Worm (Caenorhabditis elegans) whole organism, mixed stage, embryonic: ENCODE results near the gene irld-40.

ENCODE experiments used
- M03D4.4 ChIP-seq: sonication (generic microtip); optimal IDR thresholded peaks from 2 replicates; lab custom pipeline; 2017; ENCODE audit warnings: mild to moderate bottlenecking, missing genetic modification characterization, missing compliant biosample characterization
- bed-3 ChIP-seq: fragments of 200-800 bp; sonication (Bioruptor generic); optimal IDR thresholded peaks from 3 replicates; lab custom pipeline; 2018; ENCODE audit warnings: mild to moderate bottlenecking, missing genetic modification characterization, moderate library complexity, missing compliant biosample characterization
- blmp-1 ChIP-seq: fragments of 150-350 bp; optimal IDR thresholded peaks from 2 replicates; lab custom pipeline; 2014; ENCODE audit warnings: missing biosample characterization, missing genetic modification characterization
- ceh-39 ChIP-seq: fragments of 150-350 bp; optimal IDR thresholded peaks from 2 replicates; lab custom pipeline; 2014; ENCODE audit warnings: missing biosample characterization, missing genetic modification characterization
- ceh-43 ChIP-seq: fragments of 200-800 bp; sonication (Bioruptor generic); optimal IDR thresholded peaks from 2 replicates; lab custom pipeline; 2018; ENCODE audit warnings: mild to moderate bottlenecking, missing genetic modification characterization, moderate library complexity, missing compliant biosample characterization
- ceh-83 ChIP-seq: fragments of 200-800 bp; sonication (Bioruptor generic); optimal IDR thresholded peaks from 2 replicates; lab custom pipeline; 2018; ENCODE audit warnings: mild to moderate bottlenecking, missing genetic modification characterization, missing compliant biosample characterization
- ces-1 ChIP-seq: fragments of 150-350 bp; optimal IDR thresholded peaks from 2 replicates; lab custom pipeline; 2014; ENCODE audit warnings: missing biosample characterization, missing genetic modification reagents, missing genetic modification characterization
- cnd-1 ChIP-seq: fragments of 200-800 bp; sonication (Bioruptor generic); optimal IDR thresholded peaks from 2 replicates; lab custom pipeline; 2018; ENCODE audit warnings: mild to moderate bottlenecking, missing genetic modification characterization, missing compliant biosample characterization
- drap-1 ChIP-seq: fragments of 200-800 bp; sonication (Bioruptor generic); optimal IDR thresholded peaks from 3 replicates; lab custom pipeline; 2018; ENCODE audit warnings: mild to moderate bottlenecking, missing genetic modification characterization, missing compliant biosample characterization
- elt-1 ChIP-seq: sonication (generic microtip); optimal IDR thresholded peaks from 2 replicates; lab custom pipeline; 2017; ENCODE audit warnings: missing genetic modification characterization, mild to moderate bottlenecking, missing compliant biosample characterization, antibody characterized with exemption, moderate library complexity, borderline replicate concordance; ENCODE audit not compliant: insufficient read depth
- elt-3 ChIP-seq: fragments of 150-350 bp; optimal IDR thresholded peaks from 2 replicates; lab custom pipeline; 2014; ENCODE audit warnings: missing biosample characterization, missing genetic modification characterization
- flh-1 ChIP-seq: fragments of 200-800 bp; sonication (Bioruptor generic); optimal IDR thresholded peaks from 2 replicates; lab custom pipeline; 2018; ENCODE audit warnings: mild to moderate bottlenecking, missing genetic modification characterization, moderate library complexity, missing compliant biosample characterization
- ham-2 ChIP-seq: fragments of 200-800 bp; sonication (Bioruptor generic); optimal IDR thresholded peaks from 2 replicates; lab custom pipeline; 2018; ENCODE audit warnings: mild to moderate bottlenecking, missing genetic modification characterization, missing compliant biosample characterization
- hlh-1 ChIP-seq: fragments of 150-350 bp; optimal IDR thresholded peaks from 2 replicates; lab custom pipeline; 2014; ENCODE audit warnings: missing biosample characterization, missing genetic modification reagents, missing genetic modification characterization
- lin-13 ChIP-seq: fragments of 150-350 bp; optimal IDR thresholded peaks from 2 replicates; lab custom pipeline; 2014; ENCODE audit warnings: missing biosample characterization, missing genetic modification characterization
- lin-32 ChIP-seq: fragments of 200-800 bp; sonication (Bioruptor generic); optimal IDR thresholded peaks from 2 replicates; lab custom pipeline; 2018; ENCODE audit warnings: mild to moderate bottlenecking, missing genetic modification characterization, missing compliant biosample characterization
- lsy-2 ChIP-seq: fragments of 150-350 bp; optimal IDR thresholded peaks from 2 replicates; lab custom pipeline; 2014; ENCODE audit warnings: missing biosample characterization, missing genetic modification characterization
- mab-5 ChIP-seq: fragments of 150-350 bp; optimal IDR thresholded peaks from 2 replicates; lab custom pipeline; 2014; ENCODE audit warnings: missing biosample characterization, missing genetic modification characterization
- mep-1 ChIP-seq: fragments of 150-350 bp; optimal IDR thresholded peaks from 2 replicates; lab custom pipeline; 2017; ENCODE audit warnings: missing biosample characterization, missing genetic modification reagents, missing genetic modification characterization, inconsistent platforms
- mls-2 ChIP-seq: sonication (generic microtip); optimal IDR thresholded peaks from 2 replicates; lab custom pipeline; 2016; ENCODE audit warnings: mild to moderate bottlenecking, missing genetic modification characterization, moderate library complexity, missing compliant biosample characterization
- nhr-12 ChIP-seq: fragments of 150-350 bp; optimal IDR thresholded peaks from 2 replicates; lab custom pipeline; 2014; ENCODE audit warnings: missing biosample characterization, missing genetic modification characterization
- nhr-2 ChIP-seq: fragments of 150-350 bp; optimal IDR thresholded peaks from 2 replicates; lab custom pipeline; 2014; ENCODE audit warnings: missing biosample characterization, missing genetic modification characterization
- nhr-237 ChIP-seq: fragments of 150-350 bp; optimal IDR thresholded peaks from 2 replicates; lab custom pipeline; 2014; ENCODE audit warnings: missing biosample characterization, missing genetic modification characterization
- nhr-28 ChIP-seq: fragments of 150-350 bp; optimal IDR thresholded peaks from 2 replicates; lab custom pipeline; 2014; ENCODE audit warnings: missing biosample characterization, missing genetic modification characterization
- nhr-76 ChIP-seq: sonication (generic microtip); optimal IDR thresholded peaks from 2 replicates; lab custom pipeline; 2017; ENCODE audit warnings: missing biosample characterization, missing genetic modification characterization
- pha-4 ChIP-seq: fragments of 150-350 bp; optimal IDR thresholded peaks from 2 replicates; lab custom pipeline; 2018; ENCODE audit warnings: missing biosample characterization, missing genetic modification reagents, missing genetic modification characterization
- sem-2 ChIP-seq: fragments of 200-800 bp; sonication (Bioruptor generic); optimal IDR thresholded peaks from 2 replicates; lab custom pipeline; 2018; ENCODE audit warnings: mild to moderate bottlenecking, missing genetic modification characterization, missing compliant biosample characterization
- snpc-4 ChIP-seq: fragments of 150-350 bp; optimal IDR thresholded peaks from 2 replicates; lab custom pipeline; 2014; ENCODE audit warnings: missing biosample characterization, missing genetic modification characterization
- sptf-1 ChIP-seq: sonication (generic microtip); optimal IDR thresholded peaks from 2 replicates; lab custom pipeline; 2017; ENCODE audit warnings: mild to moderate bottlenecking, missing genetic modification characterization, moderate library complexity, missing compliant biosample characterization
- tbx-8 ChIP-seq: fragments of 200-800 bp; sonication (Bioruptor generic); optimal IDR thresholded peaks from 2 replicates; lab custom pipeline; 2018; ENCODE audit warnings: mild to moderate bottlenecking, missing genetic modification characterization, moderate library complexity, missing compliant biosample characterization
- unc-120 ChIP-seq: sonication (generic microtip); optimal IDR thresholded peaks from 2 replicates; lab custom pipeline; 2017; ENCODE audit warnings: missing genetic modification characterization, missing compliant biosample characterization; ENCODE audit not compliant: poor library complexity, severe bottlenecking
- unc-39 ChIP-seq: fragments of 150-350 bp; optimal IDR thresholded peaks from 2 replicates; lab custom pipeline; 2014; ENCODE audit warnings: missing biosample characterization, missing genetic modification characterization
- unc-62 ChIP-seq: fragments of 150-350 bp; optimal IDR thresholded peaks from 2 replicates; lab custom pipeline; 2014; ENCODE audit warnings: missing biosample characterization, missing genetic modification reagents, missing genetic modification characterization
- zip-8 ChIP-seq: fragments of 150-350 bp; optimal IDR thresholded peaks from 2 replicates; lab custom pipeline; 2014; ENCODE audit warnings: missing biosample characterization, missing genetic modification characterization
- ztf-11 ChIP-seq: fragments of 150-350 bp; optimal IDR thresholded peaks from 2 replicates; lab custom pipeline; 2014; ENCODE audit warnings: missing biosample characterization, missing genetic modification characterization

Gene irld-40

DNA sequence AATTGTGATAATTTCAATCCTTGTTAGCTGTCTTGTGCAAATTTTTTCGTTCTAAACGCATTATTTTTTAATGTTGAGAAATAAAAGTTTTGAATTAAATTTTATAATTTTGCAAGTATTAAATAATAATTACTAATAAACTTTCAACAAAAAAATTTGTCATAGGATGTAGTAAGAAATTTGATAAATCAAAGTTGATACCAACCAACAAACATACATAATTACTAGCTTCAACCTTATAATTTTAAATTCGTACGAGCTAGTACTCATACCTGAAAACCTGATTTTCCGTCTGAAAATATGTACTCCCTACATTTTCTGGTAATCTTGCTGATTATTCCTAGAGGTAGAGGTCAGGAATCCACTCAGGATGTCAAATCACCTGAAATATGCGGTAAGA, 11.3 kb upstream of the irld-40 start, which contains the start of gene irld-44:
irld-44 (plus strand) TSS at position 301 of the 400 bp plus-strand sequence.
- no peak for TF ChIP-seq cnd-1
- TF ChIP-seq hlh-1 (tag; lab: Kevin White, UChicago) = no peak
- TF ChIP-seq ceh-43 (GFP tag; lab: Kevin White, UChicago) = no peak
- no peak for TF ChIP-seq nhr-2 (tag; lab: Kevin White, UChicago)
- no peak for TF ChIP-seq pha-4 (tag; lab: Kevin White, UChicago)
- TF ChIP-seq lin-32 (GFP tag; lab: Kevin White, UChicago) = no peak
- no peak for TF ChIP-seq snpc-4 (tag; lab: Kevin White, UChicago)
- no peak for TF ChIP-seq lsy-2 (tag; lab: Kevin White, UChicago)
- TF ChIP-seq sptf-1 = no peak
- no peak for TF ChIP-seq ces-1 (GFP tag; lab: Kevin White, UChicago)
- no peak for TF ChIP-seq unc-62 (GFP tag; lab: Kevin White, UChicago)
- TF ChIP-seq ceh-39 (tag; lab: Kevin White, UChicago) = no peak
- no peak for TF ChIP-seq blmp-1 (tag; lab: Kevin White, UChicago)
- TF ChIP-seq nhr-12 = no peak
- no peak for TF ChIP-seq nhr-76
- no peak for TF ChIP-seq zip-8 (tag; lab: Kevin White, UChicago)

DNA sequence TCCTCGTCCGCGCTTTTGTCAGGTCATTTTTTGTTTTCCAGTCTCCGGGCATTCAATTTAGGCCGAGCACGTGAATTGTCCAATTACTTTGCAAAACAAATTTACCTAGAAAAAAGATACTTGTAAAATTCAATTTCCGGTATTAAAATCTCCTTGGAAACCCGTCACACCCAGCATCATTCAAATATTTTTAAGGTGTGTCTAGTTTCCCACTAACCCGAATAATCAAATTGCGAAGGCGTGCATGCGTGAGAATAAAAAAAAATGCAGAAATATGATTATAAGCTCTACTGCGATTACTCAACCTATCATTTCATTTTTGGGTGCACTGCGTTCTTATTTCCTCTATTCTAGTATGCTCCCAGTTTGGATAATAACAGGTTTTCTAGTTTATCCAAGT, 7.5 kb upstream of the irld-40 start, which contains the start of gene irld-11:
irld-11 (plus strand) TSS at position 301 of the 400 bp plus-strand sequence.
- TF ChIP-seq unc-62 (GFP tag; lab: Kevin White, UChicago) = no peak
- TF ChIP-seq ces-1 (GFP tag; lab: Kevin White, UChicago) = no peak
- no peak for TF ChIP-seq unc-120
- no peak for TF ChIP-seq drap-1 (GFP tag; lab: Kevin White, UChicago)
- no peak for TF ChIP-seq mab-5 (tag; lab: Kevin White, UChicago)
- TF ChIP-seq nhr-76 = no peak
- no peak for TF ChIP-seq flh-1 (GFP tag; lab: Kevin White, UChicago)
- TF ChIP-seq ceh-83 = no peak
- no peak for TF ChIP-seq sptf-1

DNA sequence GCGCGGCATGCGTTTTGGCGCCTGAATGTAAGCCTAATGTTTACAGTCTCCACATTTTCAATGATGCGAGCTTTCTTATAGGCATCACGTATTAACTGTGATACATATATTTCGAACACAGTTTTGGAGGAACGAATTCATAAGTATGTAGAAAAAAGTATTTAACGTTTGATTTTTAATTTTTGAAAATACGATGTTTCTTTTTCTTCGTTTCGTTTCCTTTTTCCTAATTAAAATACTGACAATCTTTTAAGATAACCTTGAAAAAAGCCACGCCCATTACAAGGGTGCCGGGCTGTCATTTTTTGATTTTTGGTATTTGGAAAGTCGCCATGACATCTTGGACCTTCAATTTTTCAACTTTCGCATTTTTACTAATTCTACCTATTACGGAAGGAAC, 2.6 kb downstream of the irld-40 start, which contains the start of gene K04F1.9:
K04F1.9 (plus strand) TSS at position 301 of the 400 bp plus-strand sequence.
- TF ChIP-seq ceh-39 (tag; lab: Kevin White, UChicago) (no peak), cnd-1 (no peak), lin-13 (tag; lab: Kevin White, UChicago) (no peak), sptf-1 (no peak), nhr-237 (tag; lab: Kevin White, UChicago) (no peak), elt-1 (tag; lab: Kevin White, UChicago) (no peak), unc-39 (no peak), mab-5 (tag; lab: Kevin White, UChicago) (no peak), ceh-83 (no peak), hlh-1 (tag; lab: Kevin White, UChicago) (no peak), M03D4.4 (tag; lab: Kevin White, UChicago) (no peak), tbx-8 (GFP tag; lab: Kevin White, UChicago) (no peak), nhr-2 (tag; lab: Kevin White, UChicago) (no peak), nhr-12 (no peak), flh-1 (GFP tag; lab: Kevin White, UChicago) (no peak), nhr-76 (no peak), ces-1 (GFP tag; lab: Kevin White, UChicago) (no peak), zip-8 (tag; lab: Kevin White, UChicago) (no peak), nhr-28 (tag; lab: Kevin White, UChicago) (no peak), mls-2 (tag; lab: Kevin White, UChicago) (no peak)

DNA sequence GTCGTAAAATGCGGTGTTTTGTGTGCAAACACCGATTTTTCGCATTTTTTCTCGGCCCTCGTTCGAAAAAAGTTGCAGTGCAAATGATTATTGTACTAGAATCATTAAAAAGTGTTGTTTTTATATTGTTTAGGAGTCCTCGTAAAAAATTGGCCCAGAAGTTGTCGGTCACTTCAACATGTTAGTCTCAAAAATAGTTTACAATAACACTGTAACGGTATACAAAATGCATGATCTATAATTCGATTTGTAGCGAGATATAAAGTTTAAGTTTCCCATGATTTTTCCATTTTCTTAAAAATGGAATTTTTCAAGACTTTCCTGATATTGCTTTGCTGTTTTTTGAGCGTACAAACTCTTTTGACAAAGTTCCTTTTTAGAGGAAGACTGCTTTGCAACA, 4.5 kb downstream of the irld-40 start, which contains the start of gene K04F1.8:
K04F1.8 (plus strand) TSS at position 301 of the 400 bp plus-strand sequence.
- TF ChIP-seq cnd-1 (no peak), zip-8 (tag; lab: Kevin White, UChicago) (no peak), ceh-43 (GFP tag; lab: Kevin White, UChicago) (no peak), lsy-2 (tag; lab: Kevin White, UChicago) (no peak), mep-1 (tag; lab: Kevin White, UChicago) (no peak), M03D4.4 (tag; lab: Kevin White, UChicago) (no peak), bed-3 (no peak), elt-1 (tag; lab: Kevin White, UChicago) (no peak)

DNA sequence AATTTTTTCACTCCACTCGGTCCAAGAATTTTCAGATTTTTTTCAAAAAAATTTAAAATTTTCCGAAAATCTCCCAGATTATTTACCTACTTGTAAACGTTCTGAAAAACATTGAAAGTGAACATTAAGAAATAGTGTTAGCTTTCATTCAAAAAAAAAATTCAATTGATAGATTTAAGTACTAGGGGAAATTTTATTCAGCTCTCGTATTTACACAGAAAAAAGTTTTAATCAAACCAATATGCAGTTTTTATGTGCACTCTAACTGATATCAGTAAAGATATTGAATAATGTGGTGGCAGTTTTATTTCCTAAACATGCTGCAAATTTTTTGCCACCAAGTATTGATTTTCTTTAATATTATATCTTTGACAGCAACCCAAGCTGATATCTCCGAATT, 5.8 kb downstream of the irld-40 start, which contains the start of gene irld-42:
irld-42 (plus strand) TSS at position 301 of the 400 bp plus-strand sequence.
- TF ChIP-seq lin-32 (GFP tag; lab: Kevin White, UChicago) = no peak
- no peak for TF ChIP-seq zip-8 (tag; lab: Kevin White, UChicago)
- TF ChIP-seq unc-62 (GFP tag; lab: Kevin White, UChicago) = no peak
- TF ChIP-seq cnd-1 = no peak
- TF ChIP-seq mab-5 (tag; lab: Kevin White, UChicago) = no peak
- TF ChIP-seq M03D4.4 (tag; lab: Kevin White, UChicago) = no peak
- TF ChIP-seq bed-3 = no peak
- no peak for TF ChIP-seq ceh-83
- TF ChIP-seq drap-1 (GFP tag; lab: Kevin White, UChicago) = no peak
- no peak for TF ChIP-seq pha-4 (tag; lab: Kevin White, UChicago)
- TF ChIP-seq ham-2 (GFP tag; lab: Kevin White, UChicago) = no peak
- no peak for TF ChIP-seq tbx-8 (GFP tag; lab: Kevin White, UChicago)
- TF ChIP-seq sem-2 (GFP tag; lab: Kevin White, UChicago) = no peak
- no peak for TF ChIP-seq elt-3 (tag; lab: Kevin White, UChicago)
- no peak for TF ChIP-seq snpc-4 (tag; lab: Kevin White, UChicago)
- no peak for TF ChIP-seq ztf-11 (tag; lab: Kevin White, UChicago)
- TF ChIP-seq lin-13 (tag; lab: Kevin White, UChicago) = no peak
- no peak for TF ChIP-seq lsy-2 (tag; lab: Kevin White, UChicago)
- TF ChIP-seq sptf-1 = no peak
